Fruit fly (Drosophila melanogaster): ENCODE measurements around the gene CG1486.

The CG1486 gene

DNA sequence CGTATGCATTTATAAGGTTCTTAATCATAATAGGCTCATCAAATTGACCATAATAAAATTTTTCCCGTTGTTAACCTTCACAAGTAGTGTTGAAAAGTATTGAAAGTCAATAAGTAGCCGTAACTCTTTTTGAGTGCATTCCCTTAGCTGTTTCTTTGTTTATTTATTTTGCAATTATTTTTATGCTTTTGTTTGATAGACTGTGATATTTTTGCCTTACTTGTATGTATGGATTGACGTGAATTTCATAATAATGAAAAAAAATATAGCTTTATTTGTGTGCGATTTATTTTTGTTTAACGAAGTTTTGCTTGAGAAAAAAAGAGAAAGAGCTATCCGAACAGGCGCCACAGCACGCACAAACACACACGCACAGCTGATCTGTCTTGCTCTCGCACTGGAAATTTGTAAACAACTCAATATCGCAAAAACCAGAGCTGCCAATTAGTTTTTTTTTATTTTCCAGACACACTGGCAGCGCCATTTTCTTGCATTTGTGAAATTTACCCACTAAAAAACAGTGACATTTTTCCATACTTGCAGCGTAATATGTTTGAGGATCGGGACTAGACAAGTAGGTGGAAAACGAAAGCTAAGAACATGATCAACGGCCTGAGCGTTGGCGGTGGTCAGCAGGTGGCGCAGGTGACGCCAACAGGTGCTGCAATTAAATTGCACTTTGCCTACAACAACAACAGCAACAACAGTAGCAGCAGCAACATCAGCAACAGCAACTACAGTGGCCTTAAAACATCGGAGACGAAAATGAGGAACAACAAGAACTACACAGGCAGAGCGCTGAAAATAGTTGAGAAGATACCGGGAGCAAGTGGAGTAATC, 45.5 kb downstream of the CG1486 start (continued):
- TF ChIP-seq br (optimal IDR thresholded peaks at IDR 0.05) (no peak), danr (GFP tag; IDR thresholded peaks at IDR 0.05) (no peak), sna (GFP tag; IDR thresholded peaks at IDR 0.05; ENCODE audit: partially characterized antibody) (no peak), seq (GFP tag; IDR thresholded peaks at IDR 0.05) (no peak), chn (GFP tag; optimal IDR thresholded peaks at IDR 0.05) (no peak), bcd (GFP tag; optimal IDR thresholded peaks at IDR 0.05) (no peak), CG33557 (GFP tag; optimal IDR thresholded peaks at IDR 0.05) (no peak), sd (tag; optimal IDR thresholded peaks at IDR 0.05) (peak; percentile 44), hth (optimal IDR thresholded peaks at IDR 0.05) (no peak), Taf1 (GFP tag; IDR thresholded peaks at IDR 0.05) (no peak), D19B (GFP tag; optimal IDR thresholded peaks at IDR 0.05) (no peak), trem (tag; optimal IDR thresholded peaks at IDR 0.05) (peak; percentile 31), dm (GFP tag; optimal IDR thresholded peaks at IDR 0.05) (no peak), al (GFP tag; IDR thresholded peaks at IDR 0.05) (no peak), jing (GFP tag; optimal IDR thresholded peaks at IDR 0.05) (no peak), ttk (GFP tag; IDR thresholded peaks at IDR 0.05) (no peak)

dm6 chrX:21373659-21374426, 50.0 kb downstream of the CG1486 start, which contains the start of gene slgA:
TSS of gene slgA (plus strand) at chrX:21374002.
- peak; percentile 28 for TF ChIP-seq ERR (GFP tag; optimal IDR thresholded peaks at IDR 0.05)
- TF ChIP-seq CG6765 (GFP tag; optimal IDR thresholded peaks at IDR 0.05), result peak; percentile 45
- TF ChIP-seq CG4854 (GFP tag; optimal IDR thresholded peaks at IDR 0.05), result peak; percentile 5
- no peak for TF ChIP-seq dmrt99B (tag; optimal IDR thresholded peaks at IDR 0.05)
- TF ChIP-seq Dref (GFP tag; IDR thresholded peaks at IDR 0.05), result peak; percentile 82
- TF ChIP-seq gsb (GFP tag; IDR thresholded peaks at IDR 0.05), result peak; percentile 26; the same call in 1 of the 2 replicates
- no peak for TF ChIP-seq ranshi (GFP tag; IDR thresholded peaks at IDR 0.05)
- TF ChIP-seq az2 (GFP tag; optimal IDR thresholded peaks at IDR 0.05), result peak; percentile 14
- peak; percentile 24 for TF ChIP-seq CG4820 (GFP tag; optimal IDR thresholded peaks at IDR 0.05)
- peak; percentile 5 for TF ChIP-seq CG12104 (GFP tag; optimal IDR thresholded peaks at IDR 0.05)
- TF ChIP-seq Aef1 (GFP tag; IDR thresholded peaks at IDR 0.05), result 0 out of 3 replicates have a peak, but pooled peaks have one; percentile 13
- TF ChIP-seq mam (GFP tag; optimal IDR thresholded peaks at IDR 0.05), result peak; percentile 69
- TF ChIP-seq CG12236 (GFP tag; optimal IDR thresholded peaks at IDR 0.05), result no peak
- no peak for TF ChIP-seq Ada2b (GFP tag; IDR thresholded peaks at IDR 0.05)
- TF ChIP-seq jumu (GFP tag; optimal IDR thresholded peaks at IDR 0.05), result peak; percentile 43
- TF ChIP-seq Myb (GFP tag; optimal IDR thresholded peaks at IDR 0.05), result peak; percentile 75
- peak; percentile 19 for TF ChIP-seq Sox100B (GFP tag; optimal IDR thresholded peaks at IDR 0.05)
- no peak for TF ChIP-seq CG32767 (GFP tag; IDR thresholded peaks at IDR 0.05)
- no peak for TF ChIP-seq jigr1 (GFP tag; IDR thresholded peaks at IDR 0.05)
- peak; percentile 29 for TF ChIP-seq grau (tag; optimal IDR thresholded peaks at IDR 0.05)
- no peak for TF ChIP-seq D19B (GFP tag; optimal IDR thresholded peaks at IDR 0.05)
- no peak for TF ChIP-seq z (GFP tag; IDR thresholded peaks at IDR 0.05)
- peak; percentile 8 for TF ChIP-seq Side (GFP tag; optimal IDR thresholded peaks at IDR 0.05)
- TF ChIP-seq CG7357 (GFP tag; IDR thresholded peaks at IDR 0.05), result no peak
- no peak for TF ChIP-seq disco-r (GFP tag; optimal IDR thresholded peaks at IDR 0.05)
- peak; percentile 70; the same call in 2 of the 3 replicates for TF ChIP-seq knrl (GFP tag; IDR thresholded peaks at IDR 0.05; ENCODE audit: partially characterized antibody)
- TF ChIP-seq pan (optimal IDR thresholded peaks at IDR 0.05), result no peak
- peak in 1 of 2 experiments; percentile 28 for TF ChIP-seq pan (GFP tag; optimal IDR thresholded peaks at IDR 0.05 in 1 of 2, IDR thresholded peaks at IDR 0.05 in 1 of 2)
- peak; percentile 85 for TF ChIP-seq Sry-δ (GFP tag; optimal IDR thresholded peaks at IDR 0.05)
- TF ChIP-seq Mad (GFP tag; optimal IDR thresholded peaks at IDR 0.05), result peak; percentile 31
- peak; percentile 27 for TF ChIP-seq gfzf (GFP tag; optimal IDR thresholded peaks at IDR 0.05)
- TF ChIP-seq CG15514 (GFP tag; optimal IDR thresholded peaks at IDR 0.05), result peak; percentile 65
- peak; percentile 19 for TF ChIP-seq CG9876 (GFP tag; optimal IDR thresholded peaks at IDR 0.05)
- peak; percentile 97 for TF ChIP-seq Nf-YC (tag; optimal IDR thresholded peaks at IDR 0.05)
